Fruit fly (Drosophila melanogaster): Measurements from ENCODE around the gene CG17159.

The CG17159 gene

DNA sequence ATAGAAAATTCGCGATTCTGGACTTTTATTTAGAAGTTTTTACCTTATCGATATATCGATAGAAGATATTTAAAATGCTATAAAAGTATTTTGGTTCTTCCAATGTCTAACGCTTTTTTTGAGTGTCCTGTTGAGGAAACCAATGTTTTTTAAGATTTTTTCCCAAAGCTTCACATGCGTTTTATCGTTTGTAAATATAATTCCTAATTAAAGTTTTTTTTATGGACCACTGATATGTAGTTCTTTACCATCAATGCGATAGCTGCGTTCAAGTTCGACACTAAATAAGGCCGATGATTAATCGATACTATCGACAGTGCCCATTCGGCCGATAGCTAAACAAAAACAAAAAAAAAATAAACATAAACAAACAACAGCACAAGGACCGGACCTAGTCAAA lies 13.3 kb upstream of the CG17159 start, which contains the start of gene ATbp (continued):
- TF ChIP-seq CG12659 (GFP tag; optimal IDR thresholded peaks at IDR 0.05) (peak; percentile 7), D19B (GFP tag; optimal IDR thresholded peaks at IDR 0.05) (no peak), zen2 (GFP tag; IDR thresholded peaks at IDR 0.05; ENCODE audit: partially characterized antibody) (peak; percentile 59; the same call in 2 of the 3 replicates), CG3281 (GFP tag; optimal IDR thresholded peaks at IDR 0.05) (no peak), CG8281 (tag; optimal IDR thresholded peaks at IDR 0.05) (no peak), Dll (GFP tag; IDR thresholded peaks at IDR 0.05; ENCODE audit: partially characterized antibody) (peak; percentile 89), CrebB (tag; optimal IDR thresholded peaks at IDR 0.05) (no peak), CG13775 (GFP tag; optimal IDR thresholded peaks at IDR 0.05) (no peak), disco-r (GFP tag; optimal IDR thresholded peaks at IDR 0.05) (no peak), CG11695 (GFP tag; IDR thresholded peaks at IDR 0.05) (no peak), gem (tag; optimal IDR thresholded peaks at IDR 0.05) (peak; percentile 26), Lpt (GFP tag; optimal IDR thresholded peaks at IDR 0.05) (no peak), nau (GFP tag; optimal IDR thresholded peaks at IDR 0.05) (no peak), prd (optimal IDR thresholded peaks at IDR 0.05) (no peak), prd (GFP tag; IDR thresholded peaks at IDR 0.05) (no peak), slbo (GFP tag; IDR thresholded peaks at IDR 0.05) (peak; percentile 36; the same call in 1 of the 2 replicates), CG15479 (GFP tag; optimal IDR thresholded peaks at IDR 0.05) (no peak), CG16779 (GFP tag; IDR thresholded peaks at IDR 0.05) (no peak), CTCF (GFP tag; optimal IDR thresholded peaks at IDR 0.05) (peak; percentile 2), Neu2 (GFP tag; optimal IDR thresholded peaks at IDR 0.05; ENCODE audit: borderline replicate concordance) (no peak), CG9609 (GFP tag; optimal IDR thresholded peaks at IDR 0.05) (no peak), Hand (GFP tag; optimal IDR thresholded peaks at IDR 0.05) (no peak), CG14667 (GFP tag; IDR thresholded peaks at IDR 0.05) (no peak), mirr (GFP tag; optimal IDR thresholded peaks at IDR 0.05) (no peak), trh (GFP tag; optimal IDR thresholded peaks at IDR 0.05) (no peak), tll (GFP tag; optimal IDR thresholded peaks at IDR 0.05) (no peak), sens (GFP tag) (peak; percentile 78), corto (GFP tag; optimal IDR thresholded peaks at IDR 0.05) (no peak), CG11560 (tag; IDR thresholded peaks at IDR 0.05) (no peak), HLHmδ (GFP tag; optimal IDR thresholded peaks at IDR 0.05) (no peak), CG12219 (GFP tag; optimal IDR thresholded peaks at IDR 0.05) (no peak), Dfd (GFP tag; optimal IDR thresholded peaks at IDR 0.05) (no peak), stwl (tag; optimal IDR thresholded peaks at IDR 0.05) (peak; percentile 37), trem (tag; optimal IDR thresholded peaks at IDR 0.05) (peak; percentile 35), CG2199 (GFP tag; IDR thresholded peaks at IDR 0.05) (no peak), sob (GFP tag; IDR thresholded peaks at IDR 0.05) (no peak), grn (GFP tag; optimal IDR thresholded peaks at IDR 0.05) (no peak), Blimp-1 (GFP tag; optimal IDR thresholded peaks at IDR 0.05) (no peak), CG6272 (GFP tag; IDR thresholded peaks at IDR 0.05) (peak; percentile 39; the same call in 1 of the 2 replicates), CG14710 (tag; optimal IDR thresholded peaks at IDR 0.05) (peak; percentile 40), Lim3 (GFP tag; IDR thresholded peaks at IDR 0.05) (no peak), Doc2 (GFP tag; IDR thresholded peaks at IDR 0.05) (no peak), Awh (GFP tag; IDR thresholded peaks at IDR 0.05) (no peak), bcd (GFP tag; optimal IDR thresholded peaks at IDR 0.05) (no peak), CG10274 (GFP tag; optimal IDR thresholded peaks at IDR 0.05) (no peak), Taf1 (GFP tag; IDR thresholded peaks at IDR 0.05) (no peak), HmgD (GFP tag; optimal IDR thresholded peaks at IDR 0.05) (no peak), hbn (GFP tag; IDR thresholded peaks at IDR 0.05; ENCODE audit: partially characterized antibody) (peak; percentile 81), Rx (GFP tag; IDR thresholded peaks at IDR 0.05) (no peak), ab (GFP tag; optimal IDR thresholded peaks at IDR 0.05) (no peak), MESR4 (GFP tag; optimal IDR thresholded peaks at IDR 0.05) (no peak), CG32772 (GFP tag; IDR thresholded peaks at IDR 0.05) (peak; percentile 43; the same call in 1 of the 2 replicates)
